Worm (Caenorhabditis elegans) whole organism, L3 larva: ENCODE results near the gene C16C8.22.

Experiments used
- R02D3.7 ChIP-seq: fragments of 150-350 bp; optimal IDR thresholded peaks from 2 replicates; lab custom pipeline; 2014; ENCODE audit warnings: missing biosample characterization, missing genetic modification characterization
- ZK546.5 ChIP-seq: sonication (generic microtip); optimal IDR thresholded peaks from 2 replicates; lab custom pipeline; 2017; ENCODE audit warnings: missing biosample characterization, missing genetic modification characterization
- aly-2 ChIP-seq: fragments of 150-350 bp; optimal IDR thresholded peaks from 2 replicates; lab custom pipeline; 2014; ENCODE audit warnings: missing biosample characterization, missing genetic modification characterization
- ama-1 ChIP-seq: fragments of 150-350 bp; optimal IDR thresholded peaks from 2 replicates; lab custom pipeline; 2018
- ceh-16 ChIP-seq: sonication (generic microtip); optimal IDR thresholded peaks from 2 replicates; lab custom pipeline; 2017; ENCODE audit warnings: missing biosample characterization, missing genetic modification characterization
- ceh-28 ChIP-seq: fragments of 150-350 bp; optimal IDR thresholded peaks from 2 replicates; lab custom pipeline; 2014; ENCODE audit warnings: missing biosample characterization, missing genetic modification reagents, missing genetic modification characterization
- ceh-82 ChIP-seq: fragments of 150-350 bp; optimal IDR thresholded peaks from 2 replicates; lab custom pipeline; 2014; ENCODE audit warnings: missing biosample characterization, missing genetic modification characterization
- daf-12 ChIP-seq: fragments of 150-350 bp; optimal IDR thresholded peaks from 2 replicates; lab custom pipeline; 2014; ENCODE audit warnings: missing biosample characterization, missing genetic modification reagents, missing genetic modification characterization
- egl-27 ChIP-seq: sonication (generic microtip); optimal IDR thresholded peaks from 4 replicates; lab custom pipeline; 2017; ENCODE audit warnings: missing biosample characterization, missing genetic modification reagents, missing genetic modification characterization
- egl-5 ChIP-seq: fragments of 150-350 bp; optimal IDR thresholded peaks from 2 replicates; lab custom pipeline; 2017; ENCODE audit warnings: missing biosample characterization, missing genetic modification reagents, missing genetic modification characterization, inconsistent platforms
- elt-1 ChIP-seq: fragments of 150-350 bp; optimal IDR thresholded peaks from 2 replicates; lab custom pipeline; 2014; ENCODE audit warnings: missing biosample characterization, missing genetic modification characterization
- eor-1 ChIP-seq, 2 experiments: fragments of 150-350 bp; optimal IDR thresholded peaks; 2 replicates each; lab custom pipeline; 2014 to 2018; ENCODE audit warnings: missing biosample characterization in 2 of 2, missing genetic modification characterization in 2 of 2
- fkh-2 ChIP-seq: fragments of 150-350 bp; optimal IDR thresholded peaks from 2 replicates; lab custom pipeline; 2014; ENCODE audit warnings: missing biosample characterization, missing genetic modification reagents, missing genetic modification characterization
- fos-1 ChIP-seq: fragments of 150-350 bp; optimal IDR thresholded peaks from 2 replicates; lab custom pipeline; 2014; ENCODE audit warnings: missing biosample characterization, missing genetic modification characterization
- jun-1 ChIP-seq: fragments of 150-350 bp; optimal IDR thresholded peaks from 2 replicates; lab custom pipeline; 2014; ENCODE audit warnings: missing biosample characterization, missing genetic modification reagents, missing genetic modification characterization
- lin-15B ChIP-seq: fragments of 150-350 bp; optimal IDR thresholded peaks from 2 replicates; lab custom pipeline; 2014; ENCODE audit warnings: missing biosample characterization, missing genetic modification characterization
- lin-39 ChIP-seq: fragments of 150-350 bp; optimal IDR thresholded peaks from 2 replicates; lab custom pipeline; 2018; ENCODE audit warnings: missing biosample characterization, missing genetic modification reagents, missing genetic modification characterization
- mdl-1 ChIP-seq: fragments of 150-350 bp; optimal IDR thresholded peaks from 2 replicates; lab custom pipeline; 2014; ENCODE audit warnings: missing biosample characterization, missing genetic modification characterization
- mml-1 ChIP-seq: fragments of 150-350 bp; sonication (generic microtip); optimal IDR thresholded peaks from 3 replicates; lab custom pipeline; 2014; ENCODE audit warnings: missing biosample characterization, missing genetic modification characterization
- nfya-1 ChIP-seq: sonication (generic microtip); optimal IDR thresholded peaks from 2 replicates; lab custom pipeline; 2017; ENCODE audit warnings: missing genetic modification characterization, mild to moderate bottlenecking, missing compliant biosample characterization, antibody characterized with exemption, moderate library complexity; ENCODE audit not compliant: insufficient read depth
- nhr-11 ChIP-seq: fragments of 150-350 bp; optimal IDR thresholded peaks from 2 replicates; lab custom pipeline; 2014; ENCODE audit warnings: missing biosample characterization, missing genetic modification characterization
- nhr-237 ChIP-seq: fragments of 150-350 bp; optimal IDR thresholded peaks from 2 replicates; lab custom pipeline; 2014; ENCODE audit warnings: missing biosample characterization, missing genetic modification characterization
- nhr-25 ChIP-seq: sonication (generic microtip); optimal IDR thresholded peaks from 2 replicates; lab custom pipeline; 2017; ENCODE audit warnings: missing biosample characterization, missing genetic modification characterization
- nhr-67 ChIP-seq: fragments of 150-350 bp; optimal IDR thresholded peaks from 2 replicates; lab custom pipeline; 2014; ENCODE audit warnings: missing biosample characterization, missing genetic modification characterization
- nhr-76 ChIP-seq: fragments of 150-350 bp; sonication (generic microtip); optimal IDR thresholded peaks from 5 replicates; lab custom pipeline; 2014; ENCODE audit warnings: missing biosample characterization, missing genetic modification characterization
- nhr-77 ChIP-seq: fragments of 150-350 bp; optimal IDR thresholded peaks from 2 replicates; lab custom pipeline; 2014; ENCODE audit warnings: missing biosample characterization, missing genetic modification characterization
- pha-4 ChIP-seq: fragments of 150-350 bp; optimal IDR thresholded peaks from 2 replicates; lab custom pipeline; 2014; ENCODE audit warnings: missing biosample characterization, missing genetic modification reagents, missing genetic modification characterization
- pqm-1 ChIP-seq: fragments of 150-350 bp; optimal IDR thresholded peaks from 2 replicates; lab custom pipeline; 2017; ENCODE audit warnings: missing biosample characterization, missing genetic modification characterization, inconsistent platforms
- sea-2 ChIP-seq: fragments of 150-350 bp; sonication (generic microtip); optimal IDR thresholded peaks from 4 replicates; lab custom pipeline; 2014; ENCODE audit warnings: missing biosample characterization, missing genetic modification reagents, missing genetic modification characterization
- skn-1 ChIP-seq: fragments of 150-350 bp; optimal IDR thresholded peaks from 2 replicates; lab custom pipeline; 2014; ENCODE audit warnings: missing biosample characterization, missing genetic modification characterization
- snpc-4 ChIP-seq: fragments of 150-350 bp; optimal IDR thresholded peaks from 2 replicates; lab custom pipeline; 2014; ENCODE audit warnings: missing biosample characterization, missing genetic modification characterization
- unc-39 ChIP-seq: sonication (generic microtip); optimal IDR thresholded peaks from 4 replicates; lab custom pipeline; 2017; ENCODE audit warnings: missing biosample characterization, missing genetic modification characterization
- unc-62 ChIP-seq: fragments of 150-350 bp; sonication (generic microtip); optimal IDR thresholded peaks from 4 replicates; lab custom pipeline; 2014; ENCODE audit warnings: missing biosample characterization, missing genetic modification reagents, missing genetic modification characterization
- ztf-4 ChIP-seq: fragments of 150-350 bp; optimal IDR thresholded peaks from 2 replicates; lab custom pipeline; 2014; ENCODE audit warnings: missing biosample characterization, missing genetic modification characterization

The C16C8.22 gene

ce11 chrII:3447906-3448305 is 4.9 kb upstream of the C16C8.22 start, which contains the start of gene C16C8.21:
TSS of gene C16C8.21 (plus strand) at chrII:3448206.
- no peak for TF ChIP-seq pha-4
- no peak for TF ChIP-seq egl-27 (tag; lab: Kevin White, UChicago)
- TF ChIP-seq nhr-67 (tag; lab: Kevin White, UChicago) = no peak
- no peak for TF ChIP-seq mml-1
- TF ChIP-seq nfya-1 (tag; lab: Kevin White, UChicago) = no peak
- no peak for TF ChIP-seq aly-2 (tag; lab: Kevin White, UChicago)
- TF ChIP-seq sea-2 = no peak
- no peak for TF ChIP-seq nhr-77 (tag; lab: Kevin White, UChicago)
- no peak for TF ChIP-seq eor-1 (tag; optimal IDR thresholded peaks at IDR 0.05; lab: Kevin White, UChicago)
- no peak for TF ChIP-seq nhr-76 (tag; lab: Kevin White, UChicago)
- TF ChIP-seq R02D3.7 (tag; lab: Kevin White, UChicago) = no peak
- TF ChIP-seq jun-1 (tag; lab: Kevin White, UChicago) = no peak
- TF ChIP-seq ceh-28 (tag; lab: Kevin White, UChicago) = no peak
- TF ChIP-seq nhr-25 = no peak
- no peak for TF ChIP-seq unc-39 (tag; lab: Kevin White, UChicago)

- no peak for TF ChIP-seq ceh-82
- no peak for TF ChIP-seq ama-1 (lab: Kevin White, UChicago)
- no peak for TF ChIP-seq ceh-28 (tag; lab: Kevin White, UChicago)
- no peak for TF ChIP-seq nhr-77 (tag; lab: Kevin White, UChicago)
- no peak for TF ChIP-seq pqm-1 (tag; lab: Kevin White, UChicago)
- TF ChIP-seq mdl-1 = no peak
- TF ChIP-seq eor-1 (tag; optimal IDR thresholded peaks at IDR 0.05; lab: Kevin White, UChicago) = no peak
- TF ChIP-seq fkh-2 (tag; lab: Kevin White, UChicago) = no peak
- TF ChIP-seq R02D3.7 (tag; lab: Kevin White, UChicago) = no peak
- no peak for TF ChIP-seq unc-62 (GFP tag; lab: Kevin White, UChicago)
- TF ChIP-seq sea-2 = no peak
- no peak for TF ChIP-seq nhr-237 (tag; lab: Kevin White, UChicago)
- TF ChIP-seq nfya-1 (tag; lab: Kevin White, UChicago) = no peak
- no peak for TF ChIP-seq jun-1 (tag; lab: Kevin White, UChicago)
- TF ChIP-seq, all 47 proteins: peak for 0
Measured at ce11 chrII:3446647-3447046, 3.6 kb upstream of the C16C8.22 start, which contains the start of the genes C16C8.20 and gldi-6. TSS of gene C16C8.20 (plus strand) at chrII:3446947. TSS of gene gldi-6 (plus strand) at chrII:3446947.

- TF ChIP-seq fos-1 (no peak), daf-12 (tag; lab: Kevin White, UChicago) (no peak), aly-2 (tag; lab: Kevin White, UChicago) (no peak), skn-1 (tag; lab: Kevin White, UChicago) (no peak), ztf-4 (tag; lab: Kevin White, UChicago) (no peak), nfya-1 (tag; lab: Kevin White, UChicago) (no peak), ZK546.5 (no peak), nhr-67 (tag; lab: Kevin White, UChicago) (no peak), ceh-16 (tag; lab: Kevin White, UChicago) (no peak), lin-39 (tag; lab: Kevin White, UChicago) (no peak), unc-39 (tag; lab: Kevin White, UChicago) (no peak), nhr-11 (no peak), ceh-28 (tag; lab: Kevin White, UChicago) (no peak), elt-1 (tag; lab: Kevin White, UChicago) (no peak), ceh-82 (no peak)
Measured at ce11 chrII:3445285-3445806, 2.3 kb upstream of the C16C8.22 start, which contains the start of the genes C16C8.5 and C16C8.16. TSS of gene C16C8.5 (minus strand) at chrII:3445385. TSS of gene C16C8.16 (plus strand) at chrII:3445756.

ce11 chrII:3444280-3444679 is 1.2 kb upstream of the C16C8.22 start, which contains the start of gene C16C8.4:
TSS of gene C16C8.4 (minus strand) at chrII:3444380.
- no peak for TF ChIP-seq lin-15B (tag; lab: Kevin White, UChicago)
- no peak for TF ChIP-seq ceh-28 (tag; lab: Kevin White, UChicago)
- TF ChIP-seq elt-1 (tag; lab: Kevin White, UChicago) = no peak
- TF ChIP-seq egl-5 (tag; lab: Kevin White, UChicago) = no peak
- TF ChIP-seq daf-12 (tag; lab: Kevin White, UChicago) = no peak
- no peak for TF ChIP-seq nhr-67 (tag; lab: Kevin White, UChicago)
- TF ChIP-seq nhr-77 (tag; lab: Kevin White, UChicago) = no peak

- TF ChIP-seq snpc-4 (tag; lab: Kevin White, UChicago) (no peak), lin-39 (tag; lab: Kevin White, UChicago) (no peak)
Measured at ce11 chrII:3441377-3441776, 1.7 kb downstream of the C16C8.22 start, which contains the start of gene C16C8.27. TSS of gene C16C8.27 (plus strand) at chrII:3441677.
